Worm (Caenorhabditis elegans) whole organism, L4 larva: Measurements from ENCODE around the gene Y75B12A.2.
"Not testable (repeated sequence)": the region's sequence is repeated elsewhere in the genome, so short reads cannot be mapped to it uniquely, and the experiment has no call there.

Source experiments
- F26F4.8 ChIP-seq: fragments of 200-800 bp; sonication (Bioruptor generic); conservative IDR thresholded peaks from 2 replicates; pipeline ENCODE4 v1.3.6; 2022; ENCODE audit warnings: missing genetic modification characterization, missing compliant biosample characterization
- F37D6.2 ChIP-seq: sonication (generic microtip); optimal IDR thresholded peaks from 2 replicates; lab custom pipeline; 2016; ENCODE audit warnings: mild to moderate bottlenecking, missing genetic modification characterization, missing compliant biosample characterization
- R02D3.7 ChIP-seq: fragments of 150-350 bp; sonication (generic microtip); optimal IDR thresholded peaks from 3 replicates; lab custom pipeline; 2014; ENCODE audit warnings: missing biosample characterization, missing genetic modification characterization
- T20F7.1 ChIP-seq: fragments of 200-800 bp; sonication (Bioruptor generic); optimal IDR thresholded peaks from 2 replicates; lab custom pipeline; 2018; ENCODE audit warnings: mild to moderate bottlenecking, missing genetic modification characterization, missing compliant biosample characterization
- Y5F2A.4 ChIP-seq: fragments of 200-800 bp; sonication (Bioruptor generic); optimal IDR thresholded peaks from 2 replicates; lab custom pipeline; 2018; ENCODE audit warnings: mild to moderate bottlenecking, missing genetic modification characterization, missing compliant biosample characterization
- Y75B8A.6 ChIP-seq: fragments of 200-800 bp; sonication (Bioruptor generic); IDR thresholded peaks from 2 replicates; pipeline ENCODE4 v1.3.6; 2022; ENCODE audit warnings: missing genetic modification reagents, missing genetic modification characterization, missing compliant biosample characterization
- ZK546.5 ChIP-seq, 2 experiments: sonication (generic microtip); optimal IDR thresholded peaks; 2 replicates each; lab custom pipeline; 2017; ENCODE audit warnings: missing biosample characterization in 2 of 2, missing genetic modification characterization in 2 of 2
- ceh-44 ChIP-seq: fragments of 200-800 bp; sonication (Bioruptor generic); IDR thresholded peaks from 2 replicates; pipeline ENCODE4 v1.3.6; 2022; ENCODE audit warnings: missing genetic modification reagents, missing genetic modification characterization, missing compliant biosample characterization
- ces-1 ChIP-seq: fragments of 150-350 bp; sonication (generic microtip); optimal IDR thresholded peaks from 4 replicates; lab custom pipeline; 2014; ENCODE audit warnings: missing biosample characterization, missing genetic modification reagents, missing genetic modification characterization
- daf-8 ChIP-seq: fragments of 200-800 bp; sonication (Bioruptor generic); IDR thresholded peaks from 2 replicates; pipeline ENCODE4 v1.3.6; 2022; ENCODE audit warnings: missing genetic modification characterization, missing compliant biosample characterization
- dmd-6 ChIP-seq: fragments of 200-800 bp; sonication (Bioruptor generic); IDR thresholded peaks from 2 replicates; pipeline ENCODE4 v1.3.6; 2022; ENCODE audit warnings: missing genetic modification reagents, missing genetic modification characterization, missing compliant biosample characterization
- dmd-9 ChIP-seq: fragments of 200-800 bp; sonication (Bioruptor generic); IDR thresholded peaks from 2 replicates; pipeline ENCODE4 v1.3.6; 2022; ENCODE audit warnings: missing genetic modification reagents, missing genetic modification characterization, missing compliant biosample characterization
- dpl-1 ChIP-seq: fragments of 150-350 bp; optimal IDR thresholded peaks from 2 replicates; lab custom pipeline; 2014; ENCODE audit warnings: missing biosample characterization, missing genetic modification reagents, missing genetic modification characterization
- dve-1 ChIP-seq: sonication (generic microtip); optimal IDR thresholded peaks from 2 replicates; lab custom pipeline; 2017; ENCODE audit warnings: antibody characterized with exemption, mild to moderate bottlenecking, missing genetic modification characterization, missing compliant biosample characterization; ENCODE audit not compliant: insufficient read depth
- fos-1 ChIP-seq: fragments of 150-350 bp; optimal IDR thresholded peaks from 2 replicates; lab custom pipeline; 2014; ENCODE audit warnings: missing biosample characterization, missing genetic modification characterization
- hlh-11 ChIP-seq: fragments of 200-800 bp; sonication (Bioruptor generic); optimal IDR thresholded peaks from 2 replicates; lab custom pipeline; 2018; ENCODE audit warnings: mild to moderate bottlenecking, missing genetic modification characterization, missing compliant biosample characterization
- hmg-1.1 ChIP-seq: fragments of 200-800 bp; sonication (Bioruptor generic); IDR thresholded peaks from 2 replicates; pipeline ENCODE4 v1.3.6; 2022; ENCODE audit warnings: missing genetic modification reagents, missing genetic modification characterization, missing compliant biosample characterization
- lir-3 ChIP-seq: sonication (generic microtip); optimal IDR thresholded peaks from 2 replicates; lab custom pipeline; 2016; ENCODE audit warnings: mild to moderate bottlenecking, missing genetic modification characterization, missing compliant biosample characterization
- mxl-2 ChIP-seq: fragments of 200-800 bp; sonication (Bioruptor generic); conservative IDR thresholded peaks from 2 replicates; pipeline ENCODE4 v1.3.6; 2022; ENCODE audit warnings: missing genetic modification reagents, missing genetic modification characterization, missing compliant biosample characterization
- nhr-11 ChIP-seq: fragments of 150-350 bp; optimal IDR thresholded peaks from 2 replicates; lab custom pipeline; 2014; ENCODE audit warnings: missing biosample characterization, missing genetic modification characterization
- nhr-111 ChIP-seq: fragments of 200-800 bp; sonication (Bioruptor generic); optimal IDR thresholded peaks from 2 replicates; lab custom pipeline; 2018; ENCODE audit warnings: mild to moderate bottlenecking, missing genetic modification characterization, missing compliant biosample characterization
- nhr-41 ChIP-seq: fragments of 200-800 bp; sonication (Bioruptor generic); IDR thresholded peaks from 2 replicates; pipeline ENCODE4 v1.3.6; 2022; ENCODE audit warnings: missing genetic modification reagents, missing genetic modification characterization, missing compliant biosample characterization
- nhr-42 ChIP-seq: fragments of 200-800 bp; sonication (Bioruptor generic); IDR thresholded peaks from 2 replicates; pipeline ENCODE4 v1.3.6; 2022; ENCODE audit warnings: missing genetic modification characterization, missing compliant biosample characterization
- nhr-48 ChIP-seq: sonication (generic microtip); optimal IDR thresholded peaks from 2 replicates; lab custom pipeline; 2016; ENCODE audit warnings: mild to moderate bottlenecking, missing genetic modification characterization, missing compliant biosample characterization
- nhr-76 ChIP-seq: fragments of 150-350 bp; optimal IDR thresholded peaks from 2 replicates; lab custom pipeline; 2014; ENCODE audit warnings: missing biosample characterization, missing genetic modification characterization
- pha-4 ChIP-seq, 2 experiments: fragments of 150-350 bp in 1 of 2; fragments of 200-800 bp in 1 of 2; sonication (Bioruptor generic) in 1 of 2; IDR thresholded peaks in 1 of 2; optimal IDR thresholded peaks in 1 of 2; 2 replicates each; pipeline versions ENCODE4 v1.3.6 to Lab custom; 2014 to 2022; ENCODE audit warnings: missing genetic modification characterization in 2 of 2, missing genetic modification reagents in 2 of 2, missing biosample characterization in 1 of 2, missing compliant biosample characterization in 1 of 2
- php-3 ChIP-seq: fragments of 200-800 bp; sonication (Bioruptor generic); IDR thresholded peaks from 2 replicates; pipeline ENCODE4 v1.3.6; 2022; ENCODE audit warnings: missing genetic modification reagents, missing genetic modification characterization, missing compliant biosample characterization
- rbr-2 ChIP-seq: sonication (generic microtip); optimal IDR thresholded peaks from 2 replicates; lab custom pipeline; 2016; ENCODE audit warnings: missing genotype, missing genetic modification characterization, missing compliant biosample characterization
- saeg-2 ChIP-seq: fragments of 200-800 bp; sonication (Bioruptor generic); IDR thresholded peaks from 2 replicates; pipeline ENCODE4 v1.3.6; 2022; ENCODE audit warnings: missing genetic modification reagents, missing genetic modification characterization, missing compliant biosample characterization
- set-16 ChIP-seq: fragments of 200-800 bp; sonication (Bioruptor generic); IDR thresholded peaks from 2 replicates; pipeline ENCODE4 v1.3.6; 2022; ENCODE audit warnings: missing genetic modification reagents, missing genetic modification characterization, missing compliant biosample characterization
- skn-1 ChIP-seq: fragments of 150-350 bp; optimal IDR thresholded peaks from 2 replicates; lab custom pipeline; 2014; ENCODE audit warnings: missing biosample characterization, missing genetic modification characterization
- snpc-4 ChIP-seq: fragments of 150-350 bp; optimal IDR thresholded peaks from 2 replicates; lab custom pipeline; 2014; ENCODE audit warnings: missing biosample characterization, missing genetic modification characterization
- spr-1 ChIP-seq: sonication (generic microtip); optimal IDR thresholded peaks from 2 replicates; lab custom pipeline; 2016; ENCODE audit warnings: mild to moderate bottlenecking, missing genetic modification characterization, missing compliant biosample characterization
- spr-3 ChIP-seq: fragments of 200-800 bp; sonication (Bioruptor generic); optimal IDR thresholded peaks from 2 replicates; lab custom pipeline; 2018; ENCODE audit warnings: mild to moderate bottlenecking, missing genetic modification characterization, missing compliant biosample characterization
- tag-97 ChIP-seq: fragments of 200-800 bp; sonication (Bioruptor generic); IDR thresholded peaks from 2 replicates; pipeline ENCODE4 v1.3.6; 2022; ENCODE audit warnings: missing genetic modification characterization, missing compliant biosample characterization
- unc-130 ChIP-seq: sonication (generic microtip); optimal IDR thresholded peaks from 2 replicates; lab custom pipeline; 2016; ENCODE audit warnings: missing genetic modification reagents, missing genetic modification characterization, missing compliant biosample characterization
- vab-7 ChIP-seq: fragments of 200-800 bp; sonication (Bioruptor generic); IDR thresholded peaks from 2 replicates; pipeline ENCODE4 v1.3.6; 2022; ENCODE audit warnings: missing genetic modification reagents, missing genetic modification characterization, missing compliant biosample characterization
- ztf-11 ChIP-seq: fragments of 150-350 bp; optimal IDR thresholded peaks from 2 replicates; lab custom pipeline; 2014; ENCODE audit warnings: missing biosample characterization, missing genetic modification characterization

The Y75B12A.2 gene

DNA sequence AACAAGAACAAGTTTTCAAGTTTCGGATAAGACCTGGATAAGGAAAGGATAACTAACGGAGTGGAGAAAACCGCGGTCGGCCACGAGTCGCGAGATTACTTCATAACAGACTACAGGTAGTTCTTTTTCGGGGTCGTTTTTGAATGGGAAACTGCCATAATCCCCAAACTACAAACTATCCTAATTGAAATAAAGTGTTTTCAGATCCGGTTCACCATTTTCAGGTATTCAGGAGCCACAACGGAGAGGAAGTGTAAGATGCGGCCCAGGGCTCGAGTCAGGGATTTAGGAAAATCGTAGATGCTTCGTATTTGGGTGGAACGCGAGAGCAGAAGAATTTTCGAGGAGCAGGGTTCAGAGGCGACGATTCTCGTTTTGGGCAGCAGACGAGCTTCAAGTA lies 6.6 kb downstream of the Y75B12A.2 start, which contains the start of gene T01G5.8:
TSS of gene T01G5.8 (plus strand) at position 301 of the 400 bp plus-strand sequence.
- TF ChIP-seq nhr-11, R02D3.7, lir-3 (tag; lab: Kevin White, UChicago): not testable (repeated sequence)

ce11 chrV:15119517-15119916 lies 10.2 kb downstream of the Y75B12A.2 start, which contains the start of gene flor-1:
Gene flor-1, minus strand, starts transcription at chrV:15119617.
- TF ChIP-seq dve-1 = peak; percentile 20
- TF ChIP-seq tag-97 (GFP tag; lab: Robert Waterston, UW) = no peak

DNA sequence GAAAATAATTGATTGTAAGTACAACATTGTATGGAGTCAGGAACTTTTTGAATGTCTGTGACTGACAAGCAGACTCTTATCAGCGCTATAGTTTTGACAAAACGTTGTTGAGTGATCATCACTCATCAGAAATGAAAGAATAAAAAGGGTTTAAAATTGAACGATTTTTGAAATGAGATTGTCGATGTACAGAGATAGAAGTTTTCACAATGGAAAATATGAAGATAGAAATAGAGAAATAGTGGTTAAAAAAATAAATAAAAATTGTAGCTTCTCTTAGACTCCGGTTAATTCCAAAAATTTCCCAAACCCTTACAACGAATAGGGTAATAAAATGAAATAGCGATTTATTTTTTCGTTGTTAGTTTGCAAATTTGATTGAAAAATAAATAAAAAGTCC lies 15.8 kb downstream of the Y75B12A.2 start, which contains the start of gene ugt-30:
TSS of gene ugt-30 (minus strand) at position 101 of the 400 bp plus-strand sequence.
- peak; percentile 40; the same call in 1 of the 2 replicates for TF ChIP-seq dmd-6 (GFP tag; lab: Robert Waterston, UW)
- TF ChIP-seq, all 104 proteins: peak for 1; not testable (repeated sequence) for 103

- TF ChIP-seq ceh-44 (no peak), pha-4 (GFP tag; IDR thresholded peaks at IDR 0.05; lab: Robert Waterston, UW) (no peak), pha-4 (tag; optimal IDR thresholded peaks at IDR 0.05; lab: Kevin White, UChicago) (no peak), vab-7 (GFP tag; lab: Robert Waterston, UW) (no peak), hmg-1.1 (GFP tag; lab: Robert Waterston, UW) (no peak), mxl-2 (GFP tag; lab: Robert Waterston, UW) (no peak), daf-8 (no peak), nhr-76 (tag; lab: Kevin White, UChicago) (no peak), nhr-42 (GFP tag; lab: Robert Waterston, UW) (no peak), set-16 (GFP tag; lab: Robert Waterston, UW) (no peak), Y5F2A.4 (no peak), dpl-1 (GFP tag; lab: Kevin White, UChicago) (no peak), tag-97 (GFP tag; lab: Robert Waterston, UW) (no peak), unc-130 (no peak), skn-1 (tag; lab: Kevin White, UChicago) (no peak), dmd-9 (no peak), snpc-4 (tag; lab: Kevin White, UChicago) (no peak), nhr-41 (GFP tag; lab: Robert Waterston, UW) (no peak), ces-1 (GFP tag; lab: Kevin White, UChicago) (no peak), php-3 (no peak), Y75B8A.6 (GFP tag; lab: Robert Waterston, UW) (no peak)
These were observed 18.1 kb downstream of the Y75B12A.2 start, which contains the start of gene srj-27 for ce11 chrV:15127413-15127812. Gene srj-27, minus strand, starts transcription at chrV:15127513.

DNA sequence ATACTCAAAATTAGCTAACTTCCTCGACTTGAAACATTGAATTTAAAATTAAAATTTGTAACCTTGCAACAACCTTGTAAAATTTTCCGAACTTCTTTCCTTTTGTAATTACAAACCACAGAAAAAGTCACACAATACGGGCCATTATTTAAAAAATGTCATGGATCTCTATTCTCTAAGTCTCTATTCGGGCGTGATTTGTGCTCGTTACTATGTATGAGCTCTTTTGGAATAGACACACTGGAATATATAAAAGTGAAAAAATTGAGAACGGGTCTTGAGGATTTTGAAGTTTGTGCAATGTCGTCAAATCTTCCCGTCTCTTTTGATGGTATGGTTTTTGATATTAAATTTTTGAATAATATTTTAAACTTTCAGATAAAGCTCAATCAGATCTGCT lies 18.6 kb downstream of the Y75B12A.2 start, which contains the start of gene srr-7:
TSS of gene srr-7 (plus strand) at position 301 of the 400 bp plus-strand sequence.
- TF ChIP-seq ZK546.5 (tag; optimal IDR thresholded peaks at IDR 0.05; lab: Kevin White, UChicago) = no peak
- TF ChIP-seq hlh-11 (tag; lab: Kevin White, UChicago) = no peak
- TF ChIP-seq rbr-2 (tag; lab: Kevin White, UChicago) = no peak
- no peak for TF ChIP-seq Y5F2A.4
- no peak for TF ChIP-seq spr-3
- TF ChIP-seq T20F7.1 (GFP tag; lab: Kevin White, UChicago) = no peak
- no peak for TF ChIP-seq nhr-11 (tag; lab: Kevin White, UChicago)
- no peak for TF ChIP-seq F26F4.8 (GFP tag; lab: Robert Waterston, UW)
- no peak for TF ChIP-seq ztf-11 (tag; lab: Kevin White, UChicago)
- TF ChIP-seq nhr-48 = no peak
- TF ChIP-seq nhr-111 (GFP tag; lab: Kevin White, UChicago) = no peak
- no peak for TF ChIP-seq saeg-2 (GFP tag; lab: Robert Waterston, UW)
- no peak for TF ChIP-seq F37D6.2 (tag; lab: Kevin White, UChicago)
- no peak for TF ChIP-seq spr-1 (tag; lab: Kevin White, UChicago)
- TF ChIP-seq fos-1 (tag; lab: Kevin White, UChicago) = no peak
- no peak for TF ChIP-seq pha-4 (GFP tag; IDR thresholded peaks at IDR 0.05; lab: Robert Waterston, UW)
- no peak for TF ChIP-seq pha-4 (tag; optimal IDR thresholded peaks at IDR 0.05; lab: Kevin White, UChicago)
